Fruit fly (Drosophila melanogaster): ENCODE measurements around the gene CG10600.

Gene CG10600

dm6 chr2L:18857635-18858059, 18.2 kb upstream of the CG10600 start (continued):
- TF ChIP-seq CG10321 (GFP tag; IDR thresholded peaks at IDR 0.05), result peak; percentile 68
- TF ChIP-seq so (GFP tag; IDR thresholded peaks at IDR 0.05), result peak; percentile 76; the same call in 2 of the 3 replicates
- TF ChIP-seq CG11560 (tag; IDR thresholded peaks at IDR 0.05), result peak; percentile 33; the same call in 1 of the 3 replicates
- TF ChIP-seq CG15514 (GFP tag; optimal IDR thresholded peaks at IDR 0.05), result peak; percentile 89
- TF ChIP-seq CG6813 (GFP tag; optimal IDR thresholded peaks at IDR 0.05), result peak; percentile 95
- peak; percentile 72 for TF ChIP-seq CG7928 (GFP tag; optimal IDR thresholded peaks at IDR 0.05)
- peak; percentile 64 for TF ChIP-seq Adf1 (GFP tag; IDR thresholded peaks at IDR 0.05)
- peak; percentile 94 for TF ChIP-seq CG2712 (tag; optimal IDR thresholded peaks at IDR 0.05)
- peak; percentile 83 for TF ChIP-seq CG15011 (GFP tag; optimal IDR thresholded peaks at IDR 0.05)
- 0 out of 2 replicates have a peak, but pooled peaks have one; percentile 51 for TF ChIP-seq sim (GFP tag; IDR thresholded peaks at IDR 0.05)
- TF ChIP-seq CG13424 (tag; optimal IDR thresholded peaks at IDR 0.05), result peak; percentile 96
- no peak for TF ChIP-seq Lpt (GFP tag; optimal IDR thresholded peaks at IDR 0.05)
- TF ChIP-seq CG9609 (GFP tag; optimal IDR thresholded peaks at IDR 0.05), result peak; percentile 88
- TF ChIP-seq CG13894 (tag; optimal IDR thresholded peaks at IDR 0.05), result peak; percentile 87
- no peak for TF ChIP-seq Trl (optimal IDR thresholded peaks at IDR 0.05)
- peak; percentile 80 for TF ChIP-seq Trl (GFP tag; optimal IDR thresholded peaks at IDR 0.05)
- peak; percentile 72 for TF ChIP-seq CG13624 (GFP tag; optimal IDR thresholded peaks at IDR 0.05)
- TF ChIP-seq CG10274 (GFP tag; optimal IDR thresholded peaks at IDR 0.05), result peak; percentile 71
- peak; percentile 89 for TF ChIP-seq CG12155 (GFP tag; optimal IDR thresholded peaks at IDR 0.05)
- peak; percentile 73 for TF ChIP-seq CG8089 (GFP tag; optimal IDR thresholded peaks at IDR 0.05)
- peak; percentile 95 for TF ChIP-seq CG32532 (GFP tag; IDR thresholded peaks at IDR 0.05)
- TF ChIP-seq CG16779 (GFP tag; IDR thresholded peaks at IDR 0.05), result peak; percentile 87
- TF ChIP-seq tna (GFP tag; IDR thresholded peaks at IDR 0.05; ENCODE audit: partially characterized antibody), result no peak
- TF ChIP-seq ap (GFP tag; IDR thresholded peaks at IDR 0.05), result peak; percentile 81
- TF ChIP-seq CG4404 (GFP tag; IDR thresholded peaks at IDR 0.05), result peak; percentile 81
- TF ChIP-seq CG4328 (GFP tag; optimal IDR thresholded peaks at IDR 0.05), result peak; percentile 86
- TF ChIP-seq chinmo (GFP tag; IDR thresholded peaks at IDR 0.05; ENCODE audit: partially characterized antibody), result no peak
- TF ChIP-seq Atf6 (GFP tag; IDR thresholded peaks at IDR 0.05), result peak; percentile 90
- no peak for TF ChIP-seq CG6791 (GFP tag; IDR thresholded peaks at IDR 0.05; ENCODE audit: partially characterized antibody)
- TF ChIP-seq Blimp-1 (GFP tag; optimal IDR thresholded peaks at IDR 0.05), result peak; percentile 88
- TF ChIP-seq dmrt11E (tag; optimal IDR thresholded peaks at IDR 0.05), result peak; percentile 80
- TF ChIP-seq tll (GFP tag; optimal IDR thresholded peaks at IDR 0.05), result no peak
- peak; percentile 87 for TF ChIP-seq CG14667 (GFP tag; IDR thresholded peaks at IDR 0.05)
- TF ChIP-seq B-H2 (GFP tag; optimal IDR thresholded peaks at IDR 0.05), result peak; percentile 92
- TF ChIP-seq nau (GFP tag; optimal IDR thresholded peaks at IDR 0.05), result no peak
- peak; percentile 88 for TF ChIP-seq CG8944 (GFP tag; optimal IDR thresholded peaks at IDR 0.05)
- TF ChIP-seq cas (GFP tag; IDR thresholded peaks at IDR 0.05), result peak; percentile 78
- TF ChIP-seq ATbp (GFP tag; optimal IDR thresholded peaks at IDR 0.05), result peak; percentile 91
- TF ChIP-seq ftz-f1 (GFP tag; optimal IDR thresholded peaks at IDR 0.05), result no peak
- peak; percentile 81 for TF ChIP-seq CrebB (tag; optimal IDR thresholded peaks at IDR 0.05)
- TF ChIP-seq Lim3 (GFP tag; IDR thresholded peaks at IDR 0.05), result 0 out of 2 replicates have a peak, but pooled peaks have one; percentile 13
- peak; percentile 88 for TF ChIP-seq H15 (GFP tag; IDR thresholded peaks at IDR 0.05)
- peak; percentile 89 for TF ChIP-seq gcm (GFP tag; optimal IDR thresholded peaks at IDR 0.05)
- peak; percentile 76 for TF ChIP-seq sens-2 (GFP tag; IDR thresholded peaks at IDR 0.05)
- peak; percentile 86 for TF ChIP-seq run (tag; optimal IDR thresholded peaks at IDR 0.05)
- peak; percentile 91 for TF ChIP-seq fd3F (GFP tag; optimal IDR thresholded peaks at IDR 0.05)
- TF ChIP-seq jumu (GFP tag; optimal IDR thresholded peaks at IDR 0.05), result peak; percentile 68
- TF ChIP-seq cwo (GFP tag; optimal IDR thresholded peaks at IDR 0.05), result peak; percentile 80
- no peak for TF ChIP-seq zf30C (GFP tag; optimal IDR thresholded peaks at IDR 0.05)
- no peak for TF ChIP-seq vnd (GFP tag; IDR thresholded peaks at IDR 0.05; ENCODE audit: partially characterized antibody)

Measured in whole organism, embryonic.